Fruit fly (Drosophila melanogaster) whole organism, adult: ENCODE data around the gene CG5681.
A peak's percentile ranks its signal among the peaks of the same experiment; 100 is the strongest.

Source experiments
- CG14711 ChIP-seq: fragments of 200-800 bp; sonication (Bioruptor generic); optimal IDR thresholded peaks from 2 replicates; lab custom pipeline; 2018; ENCODE audit warnings: missing biosample characterization, mild to moderate bottlenecking, missing genetic modification characterization, moderate library complexity
- CG5204 ChIP-seq: fragments of 200-800 bp; sonication (Bioruptor generic); optimal IDR thresholded peaks from 2 replicates; lab custom pipeline; 2016; ENCODE audit warnings: missing biosample characterization, missing genetic modification characterization
- CG7045 ChIP-seq: fragments of 200-800 bp; sonication (Bioruptor generic); optimal IDR thresholded peaks from 2 replicates; lab custom pipeline; 2017; ENCODE audit warnings: missing biosample characterization, mild to moderate bottlenecking, missing genetic modification characterization
- Hr96 ChIP-seq: fragments of 200-800 bp; sonication (Bioruptor generic); optimal IDR thresholded peaks from 2 replicates; lab custom pipeline; 2016; ENCODE audit warnings: missing biosample characterization, missing genetic modification characterization
- Mnt ChIP-seq: fragments of 200-800 bp; sonication (Bioruptor generic); optimal IDR thresholded peaks from 2 replicates; lab custom pipeline; 2016; ENCODE audit warnings: missing biosample characterization, mild to moderate bottlenecking, missing genetic modification characterization
- bab1 ChIP-seq: fragments of 200-800 bp; sonication (Bioruptor generic); optimal IDR thresholded peaks from 3 replicates; lab custom pipeline; 2019; ENCODE audit warnings: missing biosample characterization, mild to moderate bottlenecking, missing genetic modification characterization, moderate library complexity
- cic ChIP-seq: fragments of 200-800 bp; sonication (Bioruptor generic); optimal IDR thresholded peaks from 2 replicates; lab custom pipeline; 2017; ENCODE audit warnings: missing biosample characterization, mild to moderate bottlenecking, missing genetic modification characterization, moderate library complexity
- kay ChIP-seq: fragments of 200-800 bp; sonication (Bioruptor generic); peaks from one replicate; lab custom pipeline; 2016; ENCODE audit warnings: missing biosample characterization, missing genetic modification characterization, borderline replicate concordance
- ovo ChIP-seq: fragments of 200-800 bp; sonication (Bioruptor generic); optimal IDR thresholded peaks from 2 replicates; lab custom pipeline; 2016; ENCODE audit warnings: missing biosample characterization, missing genetic modification characterization
- pad ChIP-seq: fragments of 200-800 bp; sonication (Bioruptor generic); optimal IDR thresholded peaks from 3 replicates; lab custom pipeline; 2017; ENCODE audit warnings: missing biosample characterization, missing genetic modification characterization, mild to moderate bottlenecking, moderate library complexity, missing genetic modification reagents
- toe ChIP-seq: fragments of 200-800 bp; sonication (Bioruptor generic); optimal IDR thresholded peaks from 2 replicates; lab custom pipeline; 2016; ENCODE audit warnings: missing biosample characterization, missing genetic modification characterization

dm6 chr2L:17963071-17963567 is 23.1 kb upstream of the CG5681 start, which contains the start of gene CG5674:
- TF ChIP-seq CG14711 (tag; lab: Kevin White, UChicago) (no peak), pad (GFP tag; lab: Kevin White, UChicago) (peak; percentile 98), cic (no peak), toe (GFP tag; lab: Kevin White, UChicago) (peak; percentile 3), CG7045 (GFP tag; lab: Kevin White, UChicago) (no peak), CG5204 (GFP tag; lab: Kevin White, UChicago) (no peak), Hr96 (GFP tag; lab: Kevin White, UChicago) (no peak), Mnt (GFP tag; lab: Kevin White, UChicago) (no peak), kay (no peak), bab1 (GFP tag; lab: Kevin White, UChicago) (peak; percentile 12), ovo (GFP tag; lab: Kevin White, UChicago) (no peak)
